Worm (Caenorhabditis elegans): ENCODE results near the gene F18E3.11.

DNA sequence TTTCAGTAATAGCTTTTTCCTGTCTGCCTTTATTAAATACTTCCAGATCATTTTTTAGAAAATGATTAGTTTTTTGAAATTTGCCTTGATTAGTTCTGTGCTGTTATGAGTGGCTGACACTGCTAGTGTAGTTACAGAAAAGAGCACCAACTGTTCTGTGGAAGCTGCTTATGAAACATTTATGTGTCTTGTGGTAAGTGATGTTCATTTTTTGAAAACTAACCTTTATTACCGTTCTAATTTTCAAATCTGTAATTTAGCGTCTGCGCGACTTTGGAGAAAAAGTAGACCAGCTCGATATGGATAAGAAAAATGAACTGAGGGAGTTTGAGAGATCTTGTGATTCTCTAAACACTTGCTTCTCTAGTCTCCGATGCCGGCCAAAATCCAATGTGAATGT lies 43.7 kb upstream of the F18E3.11 start, which contains the start of gene srj-14:
- TF ChIP-seq Y105C5A.15 (GFP tag; IDR thresholded peaks at IDR 0.05), result no peak
- no peak for TF ChIP-seq nhr-237 (tag; optimal IDR thresholded peaks at IDR 0.05)
- TF ChIP-seq ama-1 (optimal IDR thresholded peaks at IDR 0.05), result no peak
- TF ChIP-seq snpc-4 (tag; optimal IDR thresholded peaks at IDR 0.05), result no peak
- TF ChIP-seq R02D3.7 (tag; optimal IDR thresholded peaks at IDR 0.05), result no peak
- no peak for TF ChIP-seq ceh-62 (tag; optimal IDR thresholded peaks at IDR 0.05)
- no peak for TF ChIP-seq pqm-1 (tag; optimal IDR thresholded peaks at IDR 0.05)
- TF ChIP-seq zfp-3 (GFP tag; conservative IDR thresholded peaks at IDR 0.05), result no peak
- TF ChIP-seq zip-11 (GFP tag; IDR thresholded peaks at IDR 0.05), result no peak
- TF ChIP-seq spr-1 (tag; optimal IDR thresholded peaks at IDR 0.05), result no peak
